Worm (Caenorhabditis elegans): Measurements from ENCODE around the gene Y43F8B.18.

DNA sequence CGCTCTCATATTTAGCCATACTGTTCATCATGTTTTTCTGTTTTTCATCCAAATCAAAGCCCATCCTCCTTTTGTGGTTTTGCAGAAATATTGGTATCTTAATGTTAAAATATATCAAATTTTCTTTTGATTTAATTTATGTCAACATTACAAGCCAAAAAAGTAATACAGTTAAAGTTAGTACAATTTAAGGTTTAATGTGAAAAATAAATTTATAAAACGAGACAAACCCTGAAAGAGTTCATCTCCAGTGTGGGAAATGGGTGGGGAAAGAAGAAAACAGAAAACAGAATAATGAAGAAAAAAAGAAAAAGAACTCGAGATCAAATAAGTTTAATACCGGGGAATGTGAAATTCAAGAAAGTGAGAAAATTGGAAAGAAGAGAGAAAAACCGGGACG is 37.0 kb upstream of the Y43F8B.18 start, which contains the start of gene M04C3.2:
- TF ChIP-seq nhr-11 (tag; optimal IDR thresholded peaks at IDR 0.05) = no peak
- no peak for TF ChIP-seq lin-39 (tag; optimal IDR thresholded peaks at IDR 0.05)
- TF ChIP-seq ceh-82 (tag; optimal IDR thresholded peaks at IDR 0.05) = no peak
- TF ChIP-seq snpc-4 (tag; optimal IDR thresholded peaks at IDR 0.05) = no peak
- TF ChIP-seq skn-1 (tag; optimal IDR thresholded peaks at IDR 0.05) = no peak
- TF ChIP-seq jun-1 (tag; optimal IDR thresholded peaks at IDR 0.05) = no peak

Data from whole organism, L1 larva.